Fruit fly (Drosophila melanogaster) whole organism, embryonic: ENCODE results near the gene CG13984.

ENCODE experiments used
- Asciz ChIP-seq: fragments of 200-800 bp; sonication (Bioruptor generic); optimal IDR thresholded peaks from 2 replicates; lab custom pipeline; 2017; ENCODE audit warnings: missing biosample characterization, mild to moderate bottlenecking, missing genetic modification characterization, missing genetic modification reagents
- Blimp-1 ChIP-seq: fragments of 200-800 bp; sonication (Bioruptor generic); optimal IDR thresholded peaks from 3 replicates; lab custom pipeline; 2018; ENCODE audit warnings: missing biosample characterization, missing genetic modification characterization, mild to moderate bottlenecking, moderate library complexity, missing genetic modification reagents
- BtbVII ChIP-seq: fragments of 200-800 bp; sonication (Bioruptor generic); optimal IDR thresholded peaks from 3 replicates; lab custom pipeline; 2017; ENCODE audit warnings: missing biosample characterization, mild to moderate bottlenecking, missing genetic modification characterization
- CG1024 ChIP-seq: fragments of 200-800 bp; sonication (Bioruptor generic); IDR thresholded peaks from 2 replicates; pipeline ENCODE4 v1.3.6; 2022; ENCODE audit warnings: missing biosample characterization, missing genetic modification characterization
- CG10321 ChIP-seq: fragments of 200-800 bp; sonication (Bioruptor generic); IDR thresholded peaks from 2 replicates; pipeline ENCODE4 v1.3.6; 2022; ENCODE audit warnings: missing biosample characterization, missing genetic modification characterization
- CG10654 ChIP-seq: fragments of 200-800 bp; sonication (Bioruptor generic); optimal IDR thresholded peaks from 2 replicates; lab custom pipeline; 2016; ENCODE audit warnings: missing biosample characterization, missing genetic modification characterization
- CG14667 ChIP-seq: fragments of 200-800 bp; sonication (Bioruptor generic); IDR thresholded peaks from 2 replicates; pipeline ENCODE4 v1.3.6; 2022; ENCODE audit warnings: missing biosample characterization, missing genetic modification characterization
- CG14965 ChIP-seq: fragments of 200-800 bp; sonication (Bioruptor generic); optimal IDR thresholded peaks from 2 replicates; lab custom pipeline; 2016; ENCODE audit warnings: missing biosample characterization, missing genetic modification characterization, borderline replicate concordance
- CG17568 ChIP-seq: fragments of 200-800 bp; sonication (Bioruptor generic); optimal IDR thresholded peaks from 2 replicates; lab custom pipeline; 2018; ENCODE audit warnings: missing biosample characterization, mild to moderate bottlenecking, missing genetic modification characterization, moderate library complexity
- CG18011 ChIP-seq: fragments of 200-800 bp; sonication (Bioruptor generic); optimal IDR thresholded peaks from 2 replicates; lab custom pipeline; 2017; ENCODE audit warnings: missing biosample characterization, missing genetic modification characterization, mild to moderate bottlenecking, moderate library complexity, missing genotype
- CG18476 ChIP-seq: fragments of 200-800 bp; sonication (Bioruptor generic); optimal IDR thresholded peaks from 2 replicates; lab custom pipeline; 2016; ENCODE audit warnings: missing biosample characterization, mild to moderate bottlenecking, missing genetic modification characterization
- CG31441 ChIP-seq: fragments of 200-800 bp; sonication (Bioruptor generic); IDR thresholded peaks from 2 replicates; pipeline ENCODE4 v1.3.6; 2022; ENCODE audit warnings: missing biosample characterization, missing genetic modification characterization
- CG32772 ChIP-seq: fragments of 200-800 bp; sonication (Bioruptor generic); IDR thresholded peaks from 2 replicates; pipeline ENCODE4 v1.3.6; 2022; ENCODE audit warnings: missing biosample characterization, missing genetic modification characterization
- CG3281 ChIP-seq: fragments of 200-800 bp; sonication (Bioruptor generic); optimal IDR thresholded peaks from 3 replicates; lab custom pipeline; 2017; ENCODE audit warnings: missing biosample characterization, mild to moderate bottlenecking, missing genetic modification characterization
- CG4820 ChIP-seq: fragments of 200-800 bp; sonication (Bioruptor generic); optimal IDR thresholded peaks from 3 replicates; lab custom pipeline; 2016; ENCODE audit warnings: missing biosample characterization, missing genetic modification characterization
- CG6175 ChIP-seq: fragments of 200-800 bp; sonication (Bioruptor generic); IDR thresholded peaks from 3 replicates; pipeline ENCODE4 v1.3.6; 2022; ENCODE audit warnings: missing biosample characterization, missing genetic modification characterization
- CG6654 ChIP-seq: fragments of 200-800 bp; sonication (Bioruptor generic); optimal IDR thresholded peaks from 2 replicates; lab custom pipeline; 2017; ENCODE audit warnings: missing biosample characterization, mild to moderate bottlenecking, missing genetic modification characterization
- CG6689 ChIP-seq: fragments of 200-800 bp; sonication (Bioruptor generic); IDR thresholded peaks from 2 replicates; pipeline ENCODE4 v1.3.6; 2022; ENCODE audit warnings: missing biosample characterization, missing genetic modification characterization
- CG6813 ChIP-seq: fragments of 200-800 bp; sonication (Bioruptor generic); optimal IDR thresholded peaks from 2 replicates; lab custom pipeline; 2017; ENCODE audit warnings: missing biosample characterization, missing genetic modification characterization, mild to moderate bottlenecking, moderate library complexity, missing genetic modification reagents
- CG7556 ChIP-seq: fragments of 200-800 bp; sonication (Bioruptor generic); optimal IDR thresholded peaks from 2 replicates; lab custom pipeline; 2017; ENCODE audit warnings: missing biosample characterization, mild to moderate bottlenecking, missing genetic modification characterization
- CG9215 ChIP-seq: fragments of 200-800 bp; sonication (Bioruptor generic); IDR thresholded peaks from 2 replicates; pipeline ENCODE4 v1.3.6; 2022; ENCODE audit warnings: missing biosample characterization, missing genetic modification characterization
- CG9437 ChIP-seq: fragments of 200-800 bp; sonication (Bioruptor generic); optimal IDR thresholded peaks from 2 replicates; lab custom pipeline; 2018; ENCODE audit warnings: missing biosample characterization, mild to moderate bottlenecking, missing genetic modification characterization
- CG9727 ChIP-seq: fragments of 200-800 bp; sonication (Bioruptor generic); optimal IDR thresholded peaks from 3 replicates; lab custom pipeline; 2017; ENCODE audit warnings: missing biosample characterization, mild to moderate bottlenecking, missing genetic modification characterization
- CHES-1-like ChIP-seq: fragments of 200-800 bp; sonication (Bioruptor generic); optimal IDR thresholded peaks from 2 replicates; lab custom pipeline; 2016; ENCODE audit warnings: missing biosample characterization, missing genetic modification characterization
- CoRest ChIP-seq: fragments of 200-800 bp; sonication (Bioruptor generic); optimal IDR thresholded peaks from 3 replicates; lab custom pipeline; 2018; ENCODE audit warnings: missing biosample characterization, mild to moderate bottlenecking, missing genetic modification characterization, moderate library complexity
- Doc3 ChIP-seq: fragments of 200-800 bp; sonication (Bioruptor generic); IDR thresholded peaks from 3 replicates; pipeline ENCODE4 v1.3.6; 2022; ENCODE audit warnings: missing biosample characterization, missing genetic modification characterization; ENCODE audit not compliant: partially characterized antibody
- ERR ChIP-seq: fragments of 200-800 bp; sonication (Bioruptor generic); optimal IDR thresholded peaks from 2 replicates; lab custom pipeline; 2016; ENCODE audit warnings: missing biosample characterization, missing genetic modification characterization
- Eip74EF ChIP-seq, 2 experiments: fragments of 200-800 bp in 1 of 2; fragments of >200 bp in 1 of 2; sonication (Bioruptor generic) in 1 of 2; optimal IDR thresholded peaks; 2 replicates each; lab custom pipeline; 2017 to 2019; ENCODE audit warnings: missing biosample characterization in 2 of 2, missing genetic modification characterization in 2 of 2, mild to moderate bottlenecking in 1 of 2, moderate library complexity in 1 of 2
- H15 ChIP-seq: fragments of 200-800 bp; sonication (Bioruptor generic); IDR thresholded peaks from 3 replicates; pipeline ENCODE4 v1.3.6; 2022; ENCODE audit warnings: missing biosample characterization, missing genetic modification characterization
- Mes4 ChIP-seq: fragments of 200-800 bp; sonication (Bioruptor generic); optimal IDR thresholded peaks from 2 replicates; lab custom pipeline; 2016; ENCODE audit warnings: missing biosample characterization, missing genetic modification characterization
- Mrtf ChIP-seq: fragments of 200-800 bp; sonication (Bioruptor generic); IDR thresholded peaks from 3 replicates; pipeline ENCODE4 v1.3.6; 2022; ENCODE audit warnings: missing biosample characterization, missing genetic modification characterization
- Ravus ChIP-seq: fragments of 200-800 bp; sonication (Bioruptor generic); IDR thresholded peaks from 2 replicates; pipeline ENCODE4 v1.3.6; 2022; ENCODE audit warnings: missing biosample characterization, missing genetic modification characterization
- Rfx ChIP-seq: fragments of 200-800 bp; sonication (Bioruptor generic); IDR thresholded peaks from 2 replicates; pipeline ENCODE4 v1.3.6; 2022; ENCODE audit warnings: missing biosample characterization, missing genetic modification characterization
- Side ChIP-seq: fragments of 200-800 bp; sonication (Bioruptor generic); optimal IDR thresholded peaks from 2 replicates; lab custom pipeline; 2016; ENCODE audit warnings: missing biosample characterization, missing genetic modification characterization
- Sry-β ChIP-seq: fragments of 200-800 bp; sonication (Bioruptor generic); optimal IDR thresholded peaks from 2 replicates; lab custom pipeline; 2018; ENCODE audit warnings: missing biosample characterization, mild to moderate bottlenecking, missing genetic modification characterization, moderate library complexity
- Ssrp ChIP-seq: fragments of 200-800 bp; sonication (Bioruptor generic); optimal IDR thresholded peaks from 2 replicates; lab custom pipeline; 2018; ENCODE audit warnings: missing biosample characterization, mild to moderate bottlenecking, missing genetic modification characterization, moderate library complexity
- Tbp ChIP-seq: fragments of >200 bp; optimal IDR thresholded peaks from 2 replicates; lab custom pipeline; 2018; ENCODE audit warnings: missing biosample characterization, missing genetic modification characterization
- Trl ChIP-seq, 3 experiments: fragments of >200 bp in 2 of 3; fragments of 200-800 bp in 1 of 3; sonication (Bioruptor generic) in 1 of 3; optimal IDR thresholded peaks; 2 replicates in 1 of 3; 3 replicates in 2 of 3; lab custom pipeline; 2016 to 2017; ENCODE audit warnings: missing biosample characterization in 1 of 3, missing genetic modification characterization in 1 of 3
- cad ChIP-seq: fragments of >200 bp; optimal IDR thresholded peaks from 2 replicates; lab custom pipeline; 2017; ENCODE audit warnings: missing biosample characterization, missing genetic modification characterization
- cato ChIP-seq: fragments of 200-800 bp; sonication (Bioruptor generic); optimal IDR thresholded peaks from 2 replicates; lab custom pipeline; 2016; ENCODE audit warnings: missing biosample characterization, missing genetic modification characterization, borderline replicate concordance
- croc ChIP-seq: fragments of 200-800 bp; sonication (Bioruptor generic); conservative IDR thresholded peaks from 3 replicates; pipeline ENCODE4 v1.3.6; 2022; ENCODE audit warnings: missing biosample characterization, missing genetic modification characterization
- fd64A ChIP-seq: fragments of 200-800 bp; sonication (Bioruptor generic); optimal IDR thresholded peaks from 3 replicates; lab custom pipeline; 2018; ENCODE audit warnings: missing biosample characterization, mild to moderate bottlenecking, missing genetic modification characterization
- grn ChIP-seq: fragments of 200-800 bp; sonication (Bioruptor generic); optimal IDR thresholded peaks from 3 replicates; lab custom pipeline; 2017; ENCODE audit warnings: missing biosample characterization, missing genetic modification characterization
- gsb ChIP-seq: fragments of 200-800 bp; sonication (Bioruptor generic); IDR thresholded peaks from 2 replicates; pipeline ENCODE4 v1.3.6; 2022; ENCODE audit warnings: missing biosample characterization, missing genetic modification characterization
- hb ChIP-seq: fragments of 200-800 bp; sonication (Bioruptor generic); IDR thresholded peaks from 3 replicates; pipeline ENCODE4 v1.3.6; 2022; ENCODE audit warnings: missing biosample characterization, missing genetic modification characterization; ENCODE audit not compliant: partially characterized antibody
- pita ChIP-seq: fragments of 200-800 bp; sonication (Bioruptor generic); optimal IDR thresholded peaks from 2 replicates; lab custom pipeline; 2017; ENCODE audit warnings: missing biosample characterization, mild to moderate bottlenecking, missing genetic modification characterization
- repo ChIP-seq: fragments of 200-800 bp; sonication (Bioruptor generic); optimal IDR thresholded peaks from 2 replicates; lab custom pipeline; 2016; ENCODE audit warnings: missing biosample characterization, missing genetic modification characterization
- row ChIP-seq: fragments of 200-800 bp; sonication (Bioruptor generic); IDR thresholded peaks from 3 replicates; pipeline ENCODE4 v1.3.6; 2022; ENCODE audit warnings: missing biosample characterization, missing genetic modification characterization
- sim ChIP-seq: fragments of 200-800 bp; sonication (Bioruptor generic); IDR thresholded peaks from 2 replicates; pipeline ENCODE4 v1.3.6; 2022; ENCODE audit warnings: missing biosample characterization, missing genetic modification characterization
- tin ChIP-seq: fragments of 200-800 bp; sonication (Bioruptor generic); optimal IDR thresholded peaks from 3 replicates; lab custom pipeline; 2016; ENCODE audit warnings: missing biosample characterization, missing genetic modification characterization

CG13984 gene

DNA sequence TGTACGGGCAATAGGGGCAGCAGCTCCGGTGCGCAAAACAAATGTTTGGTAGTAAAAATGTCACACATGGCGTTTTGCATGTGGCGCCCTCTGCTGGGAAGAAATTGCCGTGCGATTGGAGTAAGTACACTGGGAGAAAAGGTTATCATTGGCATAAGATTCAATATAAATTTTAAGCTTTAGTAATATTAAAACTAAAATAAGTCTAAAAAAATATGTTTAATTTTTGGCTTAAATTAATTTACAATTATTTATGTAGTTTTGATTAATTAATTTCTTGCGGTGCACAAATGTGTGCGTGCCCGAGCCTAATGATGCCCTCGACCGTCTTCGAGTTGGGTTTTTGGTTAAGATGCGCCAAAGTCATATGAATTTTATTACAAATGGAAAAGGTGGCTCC, 28.3 kb upstream of the CG13984 start (continued):
- TF ChIP-seq Eip74EF (GFP tag; optimal IDR thresholded peaks at IDR 0.05; lab: Kevin White, UChicago): peak in 1 of 2 experiments; percentile 29
- TF ChIP-seq Ssrp (tag; lab: Kevin White, UChicago): peak; percentile 70
- no peak for TF ChIP-seq CG6654 (GFP tag; lab: Kevin White, UChicago)
- TF ChIP-seq Sry-β (GFP tag; lab: Kevin White, UChicago): no peak
- peak; percentile 58 for TF ChIP-seq CG10654
- peak; percentile 81 for TF ChIP-seq row
- peak; percentile 68 for TF ChIP-seq CoRest
- no peak for TF ChIP-seq Trl (optimal IDR thresholded peaks at IDR 0.05; lab: Kevin White, UChicago)
- peak; percentile 31 for TF ChIP-seq Trl (GFP tag; optimal IDR thresholded peaks at IDR 0.05; lab: Kevin White, UChicago)
- TF ChIP-seq repo (GFP tag; lab: Kevin White, UChicago): no peak
- peak; percentile 34; the same call in 1 of the 2 replicates for TF ChIP-seq CG14667 (GFP tag; lab: Robert Waterston, UW)
- peak; percentile 0 for TF ChIP-seq Side (GFP tag; lab: Kevin White, UChicago)
- TF ChIP-seq Ravus (GFP tag; lab: Robert Waterston, UW): peak; percentile 9; the same call in 1 of the 2 replicates
- peak; percentile 55 for TF ChIP-seq CG3281 (GFP tag; lab: Kevin White, UChicago)
- no peak for TF ChIP-seq Tbp
- TF ChIP-seq CG6813: peak; percentile 46
- peak; percentile 56 for TF ChIP-seq Mrtf (GFP tag; lab: Robert Waterston, UW)
- peak; percentile 75 for TF ChIP-seq CG6689
- TF ChIP-seq CG1024 (GFP tag; lab: Robert Waterston, UW): peak; percentile 63
- no peak for TF ChIP-seq CG10321 (GFP tag; lab: Robert Waterston, UW)
- TF ChIP-seq cad (GFP tag; lab: Kevin White, UChicago): no peak
- peak; percentile 72 for TF ChIP-seq CG7556 (GFP tag; lab: Kevin White, UChicago)
- no peak for TF ChIP-seq hb (GFP tag; lab: Robert Waterston, UW)
- no peak for TF ChIP-seq CG6175 (GFP tag; lab: Robert Waterston, UW)
- TF ChIP-seq Mes4 (GFP tag; lab: Kevin White, UChicago): no peak
- no peak for TF ChIP-seq grn (GFP tag; lab: Kevin White, UChicago)
- no peak for TF ChIP-seq ERR (GFP tag; lab: Kevin White, UChicago)
- TF ChIP-seq CG31441 (GFP tag; lab: Robert Waterston, UW): peak; percentile 79
- TF ChIP-seq CG9437 (GFP tag; lab: Kevin White, UChicago): peak; percentile 53
- no peak for TF ChIP-seq CG14965 (GFP tag; lab: Kevin White, UChicago)
- peak; percentile 59; the same call in 1 of the 2 replicates for TF ChIP-seq sim (GFP tag; lab: Robert Waterston, UW)
- no peak for TF ChIP-seq pita
- no peak for TF ChIP-seq Doc3
- TF ChIP-seq CHES-1-like (GFP tag; lab: Kevin White, UChicago): no peak
- no peak for TF ChIP-seq CG17568 (GFP tag; lab: Kevin White, UChicago)
- TF ChIP-seq CG18476 (GFP tag; lab: Kevin White, UChicago): peak; percentile 28
- TF ChIP-seq cato (GFP tag; lab: Kevin White, UChicago): no peak
- no peak for TF ChIP-seq CG9215 (GFP tag; lab: Robert Waterston, UW)
- TF ChIP-seq croc (GFP tag; lab: Robert Waterston, UW): peak; percentile 39; the same call in 2 of the 3 replicates
- peak; percentile 5 for TF ChIP-seq BtbVII (GFP tag; lab: Kevin White, UChicago)
- TF ChIP-seq H15 (GFP tag; lab: Robert Waterston, UW): peak; percentile 53; the same call in 1 of the 3 replicates
- TF ChIP-seq CG32772 (GFP tag; lab: Robert Waterston, UW): peak; percentile 70
- TF ChIP-seq gsb (GFP tag; lab: Robert Waterston, UW): no peak; the same call in 1 of the 2 replicates
- TF ChIP-seq Rfx (GFP tag; lab: Robert Waterston, UW): peak; percentile 73
- peak; percentile 63 for TF ChIP-seq tin (GFP tag; lab: Kevin White, UChicago)
- peak; percentile 13 for TF ChIP-seq fd64A (GFP tag; lab: Kevin White, UChicago)
- TF ChIP-seq CG18011 (GFP tag; lab: Kevin White, UChicago): no peak
- peak; percentile 70 for TF ChIP-seq CG4820 (GFP tag; lab: Kevin White, UChicago)
- peak; percentile 74 for TF ChIP-seq CG9727 (GFP tag; lab: Kevin White, UChicago)
- peak; percentile 78 for TF ChIP-seq Blimp-1 (GFP tag; lab: Kevin White, UChicago)
- peak; percentile 43 for TF ChIP-seq Asciz (GFP tag; lab: Kevin White, UChicago)
